Fruit fly (Drosophila melanogaster) whole organism, embryonic: ENCODE measurements around the gene CG6659.

Source experiments
- CG10147 ChIP-seq: fragments of 200-800 bp; sonication (Bioruptor generic); optimal IDR thresholded peaks from 2 replicates; lab custom pipeline; 2019; ENCODE audit warnings: missing biosample characterization, mild to moderate bottlenecking, missing genetic modification characterization, moderate library complexity
- CG13287 ChIP-seq: fragments of 200-800 bp; sonication (Bioruptor generic); IDR thresholded peaks from 2 replicates; pipeline ENCODE4 v1.3.6; 2022; ENCODE audit warnings: missing biosample characterization, missing genetic modification characterization; ENCODE audit not compliant: partially characterized antibody
- CG17186 ChIP-seq: fragments of 200-800 bp; sonication (Bioruptor generic); optimal IDR thresholded peaks from 3 replicates; lab custom pipeline; 2017; ENCODE audit warnings: missing biosample characterization, missing genetic modification reagents, missing genetic modification characterization
- CG4820 ChIP-seq: fragments of 200-800 bp; sonication (Bioruptor generic); optimal IDR thresholded peaks from 3 replicates; lab custom pipeline; 2016; ENCODE audit warnings: missing biosample characterization, missing genetic modification characterization
- CG8478 ChIP-seq: fragments of >200 bp; optimal IDR thresholded peaks from 2 replicates; lab custom pipeline; 2018
- corto ChIP-seq: fragments of 200-800 bp; sonication (Bioruptor generic); optimal IDR thresholded peaks from 2 replicates; lab custom pipeline; 2016; ENCODE audit warnings: missing biosample characterization, mild to moderate bottlenecking, missing genetic modification characterization, moderate library complexity
- row ChIP-seq: fragments of 200-800 bp; sonication (Bioruptor generic); IDR thresholded peaks from 3 replicates; pipeline ENCODE4 v1.3.6; 2022; ENCODE audit warnings: missing biosample characterization, missing genetic modification characterization

DNA sequence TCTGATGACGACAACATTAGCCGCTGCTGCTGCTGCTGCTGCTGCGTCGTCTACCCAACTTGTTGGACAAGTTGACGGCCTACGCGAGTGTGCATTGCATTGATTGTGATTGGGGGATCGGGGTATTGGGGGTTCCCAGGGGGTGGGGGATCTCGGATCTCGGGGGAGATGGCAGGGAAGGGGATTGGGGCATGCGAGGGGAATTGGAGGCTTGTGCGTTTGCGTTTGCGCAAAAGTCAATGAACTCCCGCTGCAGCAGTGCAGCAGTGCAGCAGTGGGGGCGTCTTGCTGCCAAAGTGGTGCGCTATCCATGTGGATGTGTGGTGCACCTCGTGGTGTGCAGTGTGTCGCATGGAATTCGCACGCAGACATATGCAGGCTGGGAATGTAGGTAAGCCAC, 19.7 kb upstream of the CG6659 start:
- TF ChIP-seq CG4820 (no peak), corto (no peak), CG17186 (GFP tag; lab: Kevin White, UChicago) (no peak), CG13287 (GFP tag; lab: Robert Waterston, UW) (no peak), CG10147 (no peak), CG8478 (lab: Kevin White, UChicago) (no peak), row (no peak)
